Worm (Caenorhabditis elegans) whole organism, L4 larva: ENCODE results near the gene C25A8.5.
A peak's percentile ranks its signal among the peaks of the same experiment; 100 is the strongest.

Experiments
- aha-1 ChIP-seq: fragments of 150-350 bp; peaks from one replicate; lab custom pipeline; 2014; ENCODE audit warnings: missing biosample characterization, missing genetic modification characterization
- aly-2 ChIP-seq: sonication (generic microtip); optimal IDR thresholded peaks from 2 replicates; lab custom pipeline; 2018; ENCODE audit warnings: missing biosample characterization, missing genetic modification characterization
- ces-1 ChIP-seq: fragments of 150-350 bp; sonication (generic microtip); optimal IDR thresholded peaks from 4 replicates; lab custom pipeline; 2014; ENCODE audit warnings: missing biosample characterization, missing genetic modification reagents, missing genetic modification characterization
- lin-15B ChIP-seq: fragments of 150-350 bp; sonication (generic microtip); optimal IDR thresholded peaks from 3 replicates; lab custom pipeline; 2014; ENCODE audit warnings: missing biosample characterization, missing genetic modification characterization
- lin-39 ChIP-seq: fragments of 150-350 bp; optimal IDR thresholded peaks from 2 replicates; lab custom pipeline; 2014; ENCODE audit warnings: missing biosample characterization, missing genetic modification reagents, missing genetic modification characterization
- mep-1 ChIP-seq: fragments of 150-350 bp; sonication (generic microtip); optimal IDR thresholded peaks from 3 replicates; lab custom pipeline; 2014; ENCODE audit warnings: missing biosample characterization, missing genetic modification characterization
- nhr-28 ChIP-seq: fragments of 150-350 bp; optimal IDR thresholded peaks from 2 replicates; lab custom pipeline; 2014; ENCODE audit warnings: missing biosample characterization, missing genetic modification characterization
- nhr-77 ChIP-seq: fragments of 150-350 bp; optimal IDR thresholded peaks from 2 replicates; lab custom pipeline; 2014; ENCODE audit warnings: missing biosample characterization, missing genetic modification characterization
- pha-4 ChIP-seq, 2 experiments: fragments of 150-350 bp in 1 of 2; fragments of 200-800 bp in 1 of 2; sonication (Bioruptor generic) in 1 of 2; IDR thresholded peaks in 1 of 2; optimal IDR thresholded peaks in 1 of 2; 2 replicates each; pipeline versions ENCODE4 v1.3.6 to Lab custom; 2014 to 2022; ENCODE audit warnings: missing genetic modification characterization in 2 of 2, missing genetic modification reagents in 2 of 2, missing biosample characterization in 1 of 2, missing compliant biosample characterization in 1 of 2
- tra-1 ChIP-seq: fragments of 200-800 bp; sonication (Bioruptor generic); IDR thresholded peaks from 2 replicates; pipeline ENCODE4 v1.3.6; 2022; ENCODE audit warnings: missing genetic modification reagents, missing genetic modification characterization, missing compliant biosample characterization
- unc-39 ChIP-seq: sonication (generic microtip); optimal IDR thresholded peaks from 2 replicates; lab custom pipeline; 2017; ENCODE audit warnings: missing biosample characterization, missing genetic modification characterization
- unc-62 ChIP-seq, 3 experiments: fragments of 150-350 bp in 1 of 3; sonication (generic microtip); optimal IDR thresholded peaks in 2 of 3; peaks in 1 of 3; 1 replicate in 1 of 3; 2 replicates in 2 of 3; lab custom pipeline; 2014 to 2017; ENCODE audit warnings: missing biosample characterization in 3 of 3, missing genetic modification characterization in 3 of 3, missing genetic modification reagents in 3 of 3, missing genotype in 1 of 3
- zip-2 ChIP-seq: fragments of 150-350 bp; optimal IDR thresholded peaks from 2 replicates; lab custom pipeline; 2014; ENCODE audit warnings: missing biosample characterization, missing genetic modification characterization
- ztf-11 ChIP-seq: fragments of 150-350 bp; optimal IDR thresholded peaks from 2 replicates; lab custom pipeline; 2014; ENCODE audit warnings: missing biosample characterization, missing genetic modification characterization

ce11 chrIV:6958696-6959095, 40.6 kb upstream of the C25A8.5 start:
- TF ChIP-seq unc-39 (tag; lab: Kevin White, UChicago) (no peak), pha-4 (GFP tag; IDR thresholded peaks at IDR 0.05; lab: Robert Waterston, UW) (no peak), pha-4 (tag; optimal IDR thresholded peaks at IDR 0.05; lab: Kevin White, UChicago) (no peak), ces-1 (GFP tag; lab: Kevin White, UChicago) (no peak), aly-2 (no peak), aha-1 (tag; lab: Kevin White, UChicago) (no peak), lin-15B (tag; lab: Kevin White, UChicago) (no peak), ztf-11 (tag; lab: Kevin White, UChicago) (no peak), lin-39 (no peak), tra-1 (GFP tag; lab: Robert Waterston, UW) (no peak), mep-1 (peak; percentile 38), zip-2 (tag; lab: Kevin White, UChicago) (no peak), nhr-28 (tag; lab: Kevin White, UChicago) (no peak), nhr-77 (tag; lab: Kevin White, UChicago) (no peak), unc-62 (GFP tag; optimal IDR thresholded peaks at IDR 0.05 in 1 of 2; lab: Kevin White, UChicago) (peak in 1 of 2 experiments; percentile 98), unc-62 (tag; optimal IDR thresholded peaks at IDR 0.05; lab: Kevin White, UChicago) (no peak)
